Worm (Caenorhabditis elegans) whole organism, early embryonic: ENCODE results near the gene F49C12.5.
A peak's percentile ranks its signal among the peaks of the same experiment; 100 is the strongest.

Source experiments
- B0310.2 ChIP-seq: sonication (generic microtip); optimal IDR thresholded peaks from 2 replicates; lab custom pipeline; 2016; ENCODE audit warnings: mild to moderate bottlenecking, missing genetic modification characterization, missing compliant biosample characterization
- F13C5.2 ChIP-seq: sonication (generic microtip); optimal IDR thresholded peaks from 2 replicates; lab custom pipeline; 2017; ENCODE audit warnings: mild to moderate bottlenecking, missing genetic modification characterization, inconsistent platforms, missing compliant biosample characterization
- aly-1 ChIP-seq: sonication (generic microtip); optimal IDR thresholded peaks from 2 replicates; lab custom pipeline; 2016; ENCODE audit warnings: missing genetic modification characterization, missing compliant biosample characterization
- ama-1 ChIP-seq: fragments of 150-350 bp; optimal IDR thresholded peaks from 2 replicates; lab custom pipeline; 2014
- ceh-36 ChIP-seq: sonication (generic microtip); optimal IDR thresholded peaks from 2 replicates; lab custom pipeline; 2016; ENCODE audit warnings: missing genetic modification characterization, inconsistent platforms, missing compliant biosample characterization
- flt-1 ChIP-seq: fragments of 200-800 bp; sonication (Bioruptor generic); IDR thresholded peaks from 2 replicates; pipeline ENCODE4 v1.3.6; 2022; ENCODE audit warnings: missing genetic modification characterization, missing compliant biosample characterization
- hmg-4 ChIP-seq: fragments of 200-800 bp; sonication (Bioruptor generic); optimal IDR thresholded peaks from 2 replicates; lab custom pipeline; 2018; ENCODE audit warnings: mild to moderate bottlenecking, missing genetic modification characterization, missing compliant biosample characterization
- hnd-1 ChIP-seq: sonication (generic microtip); optimal IDR thresholded peaks from 2 replicates; lab custom pipeline; 2016; ENCODE audit warnings: missing genetic modification characterization, missing compliant biosample characterization
- pes-1 ChIP-seq: fragments of 200-800 bp; sonication (Bioruptor generic); IDR thresholded peaks from 2 replicates; pipeline ENCODE4 v1.3.6; 2022; ENCODE audit warnings: missing genetic modification reagents, missing genetic modification characterization, missing compliant biosample characterization
- scrt-1 ChIP-seq: fragments of 200-800 bp; sonication (Bioruptor generic); IDR thresholded peaks from 2 replicates; pipeline ENCODE4 v1.3.6; 2022; ENCODE audit warnings: missing genetic modification characterization, missing compliant biosample characterization
- sea-1 ChIP-seq: fragments of 200-800 bp; sonication (Bioruptor generic); conservative IDR thresholded peaks from 2 replicates; pipeline ENCODE4 v1.3.6; 2022; ENCODE audit warnings: missing genetic modification characterization, missing compliant biosample characterization
- tbx-11 ChIP-seq: fragments of 200-800 bp; sonication (Bioruptor generic); IDR thresholded peaks from 2 replicates; pipeline ENCODE4 v1.3.6; 2022; ENCODE audit warnings: missing genetic modification characterization, missing compliant biosample characterization
- tbx-37 ChIP-seq: fragments of 200-800 bp; sonication (Bioruptor generic); conservative IDR thresholded peaks from 2 replicates; pipeline ENCODE4 v1.3.6; 2022; ENCODE audit warnings: missing genetic modification reagents, missing genetic modification characterization, missing compliant biosample characterization

DNA sequence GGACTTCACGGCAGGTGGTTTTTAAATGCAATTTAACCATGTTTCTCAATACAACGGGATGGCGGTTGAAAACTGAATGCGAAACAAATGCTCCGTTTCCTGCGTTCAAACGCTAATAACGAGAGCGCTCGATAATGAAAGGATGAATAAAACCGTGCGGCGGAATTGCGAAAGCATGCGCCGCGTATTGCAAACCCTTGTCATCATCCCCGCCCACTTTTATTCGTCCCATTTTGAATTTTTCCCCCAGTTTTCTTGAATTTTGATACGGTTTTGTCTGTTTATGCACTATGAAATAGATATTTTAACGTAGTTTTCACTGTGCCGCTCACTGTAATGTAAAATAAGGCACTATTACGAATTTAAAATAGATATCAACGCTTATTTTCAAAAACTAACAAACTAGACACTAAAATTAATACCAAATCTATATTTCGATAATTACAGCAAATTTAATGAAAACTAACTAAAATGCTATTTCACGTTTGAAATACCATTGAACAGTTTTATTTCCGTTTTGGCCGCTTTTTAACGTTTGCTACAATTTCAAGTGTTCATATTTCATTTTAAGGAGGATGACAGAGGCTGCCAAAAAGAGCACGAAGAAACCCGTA is 11.5 kb downstream of the F49C12.5 start, which contains the start of the genes F49C12.9 and rpn-7:
- TF ChIP-seq sea-1 (GFP tag; lab: Robert Waterston, UW) = peak; percentile 68
- peak; percentile 91 for TF ChIP-seq F13C5.2 (tag; lab: Kevin White, UChicago)
- TF ChIP-seq B0310.2 (tag; lab: Kevin White, UChicago) = no peak
- TF ChIP-seq flt-1 (GFP tag; lab: Robert Waterston, UW) = no peak; the same call in 1 of the 2 replicates
- no peak for TF ChIP-seq ama-1 (lab: Kevin White, UChicago)
- no peak for TF ChIP-seq hmg-4 (GFP tag; lab: Kevin White, UChicago)
- peak; percentile 38 for TF ChIP-seq aly-1 (tag; lab: Kevin White, UChicago)
- TF ChIP-seq ceh-36 (tag; lab: Kevin White, UChicago) = peak; percentile 58
- TF ChIP-seq tbx-11 (GFP tag; lab: Robert Waterston, UW) = peak; percentile 62; the same call in 1 of the 2 replicates
- peak; percentile 65; the same call in 1 of the 2 replicates for TF ChIP-seq scrt-1 (GFP tag; lab: Robert Waterston, UW)
- TF ChIP-seq tbx-37 (GFP tag; lab: Robert Waterston, UW) = peak; percentile 43; the same call in 1 of the 2 replicates
- no peak; the same call in 1 of the 2 replicates for TF ChIP-seq pes-1 (GFP tag; lab: Robert Waterston, UW)
- no peak for TF ChIP-seq hnd-1 (tag; lab: Kevin White, UChicago)
